Fruit fly (Drosophila melanogaster): ENCODE results near the gene futsch.

Gene futsch

DNA sequence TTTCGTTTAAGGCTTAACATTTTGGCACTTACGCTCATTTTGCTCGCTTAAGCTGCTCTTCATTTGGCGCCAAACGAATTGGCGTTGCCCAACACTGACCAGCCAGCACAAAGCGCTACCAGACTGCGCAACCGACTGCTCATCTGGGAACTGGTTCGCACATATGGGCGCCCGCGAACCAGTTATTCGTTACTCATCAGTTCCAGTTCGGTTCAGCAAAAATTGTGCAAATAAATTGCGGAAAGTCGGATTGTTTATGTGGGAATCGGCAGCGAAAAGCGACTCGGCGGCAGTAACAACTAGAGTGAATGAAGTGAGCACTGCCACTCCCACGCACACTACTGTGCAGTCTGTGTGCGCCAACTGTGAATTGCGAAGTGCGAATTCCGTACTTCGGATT, 16.0 kb upstream of the futsch start, which contains the start of gene Rilpl:
Rilpl (plus strand) TSS at position 180 of the 400 bp plus-strand sequence.
- TF ChIP-seq Snoo (tag; optimal IDR thresholded peaks at IDR 0.05) (no peak), CG4496 (GFP tag; IDR thresholded peaks at IDR 0.05) (peak; percentile 41; the same call in 1 of the 3 replicates), CG32121 (GFP tag; IDR thresholded peaks at IDR 0.05) (peak; percentile 22; the same call in 1 of the 2 replicates)

DNA sequence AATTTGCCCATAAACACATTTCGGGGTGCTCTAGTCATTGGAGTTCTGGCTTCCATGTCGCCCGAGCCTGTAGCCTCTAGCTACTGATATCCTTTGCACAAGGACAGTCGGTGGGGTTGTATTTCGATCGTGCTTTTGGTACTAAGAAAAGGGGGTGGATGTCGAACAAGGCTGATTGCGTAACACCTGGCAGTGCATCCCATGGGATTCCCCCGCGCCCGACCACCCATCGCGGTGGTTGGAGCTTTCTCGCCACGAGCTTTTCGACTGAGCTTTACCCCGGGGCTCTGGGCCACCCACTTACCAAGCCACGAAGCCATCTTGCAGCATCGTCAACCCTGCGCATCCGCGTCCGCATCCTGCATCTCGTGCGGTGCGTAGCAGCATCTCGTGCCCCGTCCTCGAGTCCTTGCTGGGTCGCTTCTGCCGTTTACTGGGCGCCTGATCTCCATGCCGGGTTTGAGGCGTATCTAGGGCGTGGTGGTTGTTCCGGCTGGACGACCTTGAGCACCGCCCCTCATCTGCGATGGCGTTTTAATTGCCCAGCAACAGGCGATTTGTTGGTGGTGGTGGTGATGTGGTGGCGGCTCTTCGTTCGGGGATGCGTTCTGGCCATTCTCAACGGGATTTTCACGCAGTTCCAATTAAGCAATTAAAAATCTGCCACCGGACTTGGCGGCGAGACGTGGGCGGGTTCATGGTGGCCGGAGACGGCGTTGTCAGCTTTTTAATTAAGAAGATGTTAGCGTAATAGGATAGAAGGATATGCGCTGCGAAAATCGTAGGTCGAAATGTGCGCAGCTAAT, 11.0 kb upstream of the futsch start:
- TF ChIP-seq Ets98B (GFP tag; IDR thresholded peaks at IDR 0.05) = no peak
- TF ChIP-seq rn (GFP tag; IDR thresholded peaks at IDR 0.05) = no peak
- TF ChIP-seq CG13204 (GFP tag; optimal IDR thresholded peaks at IDR 0.05) = peak; percentile 4

DNA sequence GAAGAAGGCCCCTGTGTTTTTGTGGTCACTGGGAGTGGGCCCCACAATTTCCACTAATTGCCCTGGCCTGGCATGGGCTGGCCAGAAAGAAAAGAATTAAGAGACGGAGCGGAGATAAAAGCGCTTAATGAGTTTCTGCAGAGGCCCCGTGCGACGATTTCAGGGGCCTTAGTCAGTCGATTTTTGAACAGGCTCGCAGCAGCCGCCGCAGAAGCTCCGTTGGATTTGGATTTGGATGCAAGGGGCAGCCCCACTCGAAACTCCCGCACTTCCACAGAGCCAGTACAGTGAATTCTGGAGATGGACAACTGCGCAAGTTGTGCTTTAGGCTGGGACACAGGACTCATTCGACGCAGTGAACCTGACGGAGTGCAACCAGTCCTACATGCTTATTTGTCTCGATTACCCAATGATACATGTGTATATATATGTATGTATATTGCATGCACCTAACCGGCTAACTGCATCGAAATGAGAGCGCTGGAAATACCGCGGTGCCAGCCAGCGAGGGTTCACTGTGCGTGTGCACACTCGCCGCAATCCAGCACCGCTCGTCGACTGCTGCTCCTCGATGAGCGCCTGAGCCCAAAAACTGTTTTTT, 10.3 kb upstream of the futsch start:
- TF ChIP-seq CG32121 (GFP tag; IDR thresholded peaks at IDR 0.05) = peak; percentile 63
- TF ChIP-seq gl (tag; optimal IDR thresholded peaks at IDR 0.05) = peak; percentile 62
- peak; percentile 75 for TF ChIP-seq CG9948 (tag; optimal IDR thresholded peaks at IDR 0.05)
- TF ChIP-seq CG14655 (GFP tag; optimal IDR thresholded peaks at IDR 0.05) = peak; percentile 77
- 0 out of 2 replicates have a peak, but pooled peaks have one; percentile 33 for TF ChIP-seq CG10348 (GFP tag; IDR thresholded peaks at IDR 0.05)
- peak; percentile 78 for TF ChIP-seq CG34367 (tag; optimal IDR thresholded peaks at IDR 0.05)
- peak; percentile 83 for TF ChIP-seq CG8159 (tag; optimal IDR thresholded peaks at IDR 0.05)
- peak; percentile 71 for TF ChIP-seq rn (GFP tag; IDR thresholded peaks at IDR 0.05)
- TF ChIP-seq Pif1A (GFP tag; optimal IDR thresholded peaks at IDR 0.05) = peak; percentile 85
- TF ChIP-seq EcR (GFP tag; optimal IDR thresholded peaks at IDR 0.05) = no peak
- peak; percentile 86 for TF ChIP-seq fd96Ca (GFP tag; IDR thresholded peaks at IDR 0.05)
- peak; percentile 73 for TF ChIP-seq CG17806 (tag; optimal IDR thresholded peaks at IDR 0.05)
- TF ChIP-seq CG8301 (tag; optimal IDR thresholded peaks at IDR 0.05) = peak; percentile 74
- peak; percentile 79 for TF ChIP-seq Pif1B (GFP tag; optimal IDR thresholded peaks at IDR 0.05)
- peak; percentile 59 for TF ChIP-seq Ets98B (GFP tag; IDR thresholded peaks at IDR 0.05)
- TF ChIP-seq CG15710 (tag; optimal IDR thresholded peaks at IDR 0.05) = peak; percentile 78
- TF ChIP-seq D1 (tag; optimal IDR thresholded peaks at IDR 0.05) = no peak
- peak; percentile 51; the same call in 1 of the 2 replicates for TF ChIP-seq CG12605 (GFP tag; IDR thresholded peaks at IDR 0.05)
- TF ChIP-seq Snoo (tag; optimal IDR thresholded peaks at IDR 0.05) = peak; percentile 64
- TF ChIP-seq CG13204 (GFP tag; optimal IDR thresholded peaks at IDR 0.05) = no peak
- peak; percentile 85 for TF ChIP-seq CG4496 (GFP tag; IDR thresholded peaks at IDR 0.05)

DNA sequence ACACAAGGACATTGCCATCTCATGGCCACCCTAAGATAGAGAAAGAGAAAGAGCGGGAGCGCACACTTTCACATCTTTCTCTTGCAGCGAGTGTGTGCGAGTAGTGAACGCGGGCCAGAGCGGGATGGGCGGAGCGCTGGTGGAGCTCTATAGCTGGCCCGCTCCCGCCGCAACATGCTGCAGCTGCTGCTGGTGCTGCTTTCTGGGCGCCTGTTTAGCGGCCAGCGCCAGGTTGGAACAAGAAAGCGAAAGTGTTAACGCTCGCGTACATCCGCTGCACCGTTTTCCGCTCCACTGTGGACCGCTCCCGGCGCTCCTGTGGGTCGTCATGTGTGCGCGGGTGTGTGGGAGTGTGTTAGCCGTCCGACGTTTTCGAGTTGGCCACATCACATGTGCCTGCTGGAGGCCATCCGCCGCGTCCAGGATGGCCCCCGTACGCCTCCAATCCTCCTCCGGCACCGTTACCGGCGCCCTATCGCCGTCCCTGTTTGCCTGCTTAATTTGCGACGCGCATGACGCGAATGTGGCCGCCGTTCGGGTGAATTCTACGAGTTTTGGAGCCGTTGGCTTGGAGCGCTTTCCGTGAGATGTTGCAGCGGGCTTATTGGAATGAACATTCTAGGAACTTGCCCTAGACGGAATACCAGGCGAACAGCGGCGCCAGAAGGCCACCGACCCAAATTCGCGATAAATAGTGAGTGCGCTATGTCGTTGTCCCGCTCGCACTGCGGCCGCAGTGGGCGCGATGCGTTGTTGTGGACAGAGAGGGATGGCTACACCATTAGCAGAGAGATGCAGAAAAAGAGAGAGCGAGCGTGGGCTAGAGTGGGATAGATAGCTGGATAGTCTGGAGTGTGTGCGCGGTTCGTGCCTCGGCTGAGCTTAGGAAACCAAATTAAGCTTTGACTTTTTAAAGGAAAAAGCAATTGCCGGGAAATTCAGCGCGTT, 9.5 kb upstream of the futsch start:
- TF ChIP-seq CG9948 (tag; optimal IDR thresholded peaks at IDR 0.05) (no peak), CG10348 (GFP tag; IDR thresholded peaks at IDR 0.05) (peak; percentile 11; the same call in 1 of the 2 replicates), CG4496 (GFP tag; IDR thresholded peaks at IDR 0.05) (peak; percentile 45; the same call in 2 of the 3 replicates), Snoo (tag; optimal IDR thresholded peaks at IDR 0.05) (peak; percentile 12), EcR (GFP tag; optimal IDR thresholded peaks at IDR 0.05) (peak; percentile 85), CG34367 (tag; optimal IDR thresholded peaks at IDR 0.05) (no peak), CG13204 (GFP tag; optimal IDR thresholded peaks at IDR 0.05) (peak; percentile 100), CG32121 (GFP tag; IDR thresholded peaks at IDR 0.05) (peak; percentile 79), CG12605 (GFP tag; IDR thresholded peaks at IDR 0.05) (peak; percentile 17; the same call in 1 of the 2 replicates), Ets98B (GFP tag; IDR thresholded peaks at IDR 0.05) (peak; percentile 43), CG14655 (GFP tag; optimal IDR thresholded peaks at IDR 0.05) (peak; percentile 27), Pif1B (GFP tag; optimal IDR thresholded peaks at IDR 0.05) (no peak)

DNA sequence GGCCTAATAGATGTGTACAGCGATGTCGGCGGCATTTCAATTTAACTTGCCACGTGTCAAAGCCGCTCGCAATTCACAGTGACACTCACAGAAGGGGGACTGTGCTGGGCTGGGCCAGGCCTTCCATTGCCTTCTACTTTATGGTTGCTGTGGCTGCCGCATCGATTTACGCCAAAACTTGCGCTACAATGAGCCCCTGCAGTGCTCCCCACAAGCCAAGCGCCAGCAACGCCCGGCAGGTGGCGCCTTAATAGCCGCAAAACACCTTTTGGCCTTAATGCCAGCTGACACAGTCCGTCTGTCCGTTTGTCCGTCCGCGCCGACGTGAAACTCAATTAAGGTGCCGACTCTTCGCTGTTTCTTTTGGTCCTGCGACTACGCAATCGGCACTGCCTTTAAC, 3.9 kb upstream of the futsch start:
- no peak for TF ChIP-seq gl (tag; optimal IDR thresholded peaks at IDR 0.05)
- no peak for TF ChIP-seq fd96Ca (GFP tag; IDR thresholded peaks at IDR 0.05)
- no peak for TF ChIP-seq CG17806 (tag; optimal IDR thresholded peaks at IDR 0.05)
- no peak for TF ChIP-seq CG10348 (GFP tag; IDR thresholded peaks at IDR 0.05)
- no peak for TF ChIP-seq CG4496 (GFP tag; IDR thresholded peaks at IDR 0.05)
- no peak for TF ChIP-seq CG14655 (GFP tag; optimal IDR thresholded peaks at IDR 0.05)
- no peak for TF ChIP-seq CG32121 (GFP tag; IDR thresholded peaks at IDR 0.05)
- no peak for TF ChIP-seq CG34367 (tag; optimal IDR thresholded peaks at IDR 0.05)
- no peak for TF ChIP-seq Pif1A (GFP tag; optimal IDR thresholded peaks at IDR 0.05)
- no peak for TF ChIP-seq CG8301 (tag; optimal IDR thresholded peaks at IDR 0.05)
- no peak for TF ChIP-seq Ets98B (GFP tag; IDR thresholded peaks at IDR 0.05)
- TF ChIP-seq Pif1B (GFP tag; optimal IDR thresholded peaks at IDR 0.05) = no peak
- TF ChIP-seq CG8159 (tag; optimal IDR thresholded peaks at IDR 0.05) = no peak
- no peak for TF ChIP-seq CG12605 (GFP tag; IDR thresholded peaks at IDR 0.05)
- TF ChIP-seq Snoo (tag; optimal IDR thresholded peaks at IDR 0.05) = no peak
- no peak for TF ChIP-seq D1 (tag; optimal IDR thresholded peaks at IDR 0.05)
- no peak for TF ChIP-seq EcR (GFP tag; optimal IDR thresholded peaks at IDR 0.05)
- no peak for TF ChIP-seq CG9948 (tag; optimal IDR thresholded peaks at IDR 0.05)

Data from whole organism, pupa.